Worm (Caenorhabditis elegans): ENCODE measurements around the gene Y59H11AR.3.

- TF ChIP-seq aly-2 (tag; optimal IDR thresholded peaks at IDR 0.05): no peak
- no peak for TF ChIP-seq ceh-16 (tag; optimal IDR thresholded peaks at IDR 0.05)
- TF ChIP-seq lin-39 (tag; optimal IDR thresholded peaks at IDR 0.05): no peak
- TF ChIP-seq snpc-4 (tag; optimal IDR thresholded peaks at IDR 0.05): no peak
- no peak for TF ChIP-seq Y55F3AM.14 (GFP tag; optimal IDR thresholded peaks at IDR 0.05)
- no peak for TF ChIP-seq lsy-2 (tag; optimal IDR thresholded peaks at IDR 0.05)
- no peak for TF ChIP-seq ZK546.5 (tag; optimal IDR thresholded peaks at IDR 0.05)
- TF ChIP-seq ama-1 (optimal IDR thresholded peaks at IDR 0.05): no peak
- no peak for TF ChIP-seq unc-62 (GFP tag; optimal IDR thresholded peaks at IDR 0.05)
- TF ChIP-seq egl-27 (tag; optimal IDR thresholded peaks at IDR 0.05): no peak
- TF ChIP-seq nhr-11 (tag; optimal IDR thresholded peaks at IDR 0.05): no peak
These were observed 36.1 kb downstream of the Y59H11AR.3 start, which contains the start of gene npr-22 for ce11 chrIV:8559132-8559531.
